Worm (Caenorhabditis elegans): ENCODE measurements around the gene fbxb-31.

The fbxb-31 gene

DNA sequence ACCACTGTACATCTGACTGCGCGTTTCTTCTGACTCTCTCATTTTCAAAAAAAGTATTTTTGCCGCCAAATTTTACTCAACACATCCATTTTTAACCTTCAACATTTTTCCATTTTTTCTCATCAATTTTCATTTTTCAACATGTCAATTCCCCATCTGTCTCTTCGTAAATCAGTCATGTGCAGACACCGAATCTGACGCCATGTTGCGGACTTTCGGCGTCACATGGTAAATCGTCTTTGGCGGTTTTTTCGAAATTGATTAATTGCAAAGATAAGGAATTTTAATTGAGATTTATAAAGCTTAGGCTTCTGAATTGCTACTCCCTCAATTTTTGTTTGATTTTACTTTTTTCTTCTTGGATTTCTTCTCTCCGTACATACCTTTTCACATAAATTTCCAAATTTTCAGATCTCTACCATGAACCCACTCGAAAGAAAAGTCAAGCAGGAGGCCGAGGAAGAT lies 43.7 kb upstream of the fbxb-31 start, which contains the start of gene F19B10.1 (continued):
- peak; percentile 88 to 98 for TF ChIP-seq lin-35 (GFP tag; optimal IDR thresholded peaks at IDR 0.05)
- TF ChIP-seq fos-1 (tag; optimal IDR thresholded peaks at IDR 0.05) = no peak
- peak; percentile 74 to 94 for TF ChIP-seq efl-1 (optimal IDR thresholded peaks at IDR 0.05)
- peak; percentile 93 to 99 for TF ChIP-seq efl-1 (GFP tag; optimal IDR thresholded peaks at IDR 0.05 in 1 of 2)
- no peak for TF ChIP-seq fkh-8 (tag; optimal IDR thresholded peaks at IDR 0.05)
- peak; percentile 72 for TF ChIP-seq lin-13 (GFP tag; optimal IDR thresholded peaks at IDR 0.05)
- TF ChIP-seq ces-1 (GFP tag; optimal IDR thresholded peaks at IDR 0.05) = no peak
- TF ChIP-seq xbp-1 (tag; optimal IDR thresholded peaks at IDR 0.05) = peak; percentile 68
- TF ChIP-seq nhr-90 (tag; optimal IDR thresholded peaks at IDR 0.05; ENCODE audit: poor library complexity) = peak; percentile 82
- TF ChIP-seq snpc-4 (tag; optimal IDR thresholded peaks at IDR 0.05) = peak; percentile 68
- TF ChIP-seq irx-1 (tag; optimal IDR thresholded peaks at IDR 0.05) = peak; percentile 59
- no peak for TF ChIP-seq C34B4.2 (tag; optimal IDR thresholded peaks at IDR 0.05)
- TF ChIP-seq aha-1 (tag; optimal IDR thresholded peaks at IDR 0.05) = no peak
- no peak for TF ChIP-seq ama-1 (optimal IDR thresholded peaks at IDR 0.05)
- TF ChIP-seq ceh-63 (GFP tag; optimal IDR thresholded peaks at IDR 0.05) = no peak
- TF ChIP-seq ztf-4 (tag; optimal IDR thresholded peaks at IDR 0.05) = no peak
- peak; percentile 68 for TF ChIP-seq lir-3 (tag; optimal IDR thresholded peaks at IDR 0.05; ENCODE audit: poor library complexity)
- TF ChIP-seq unc-86 (tag; optimal IDR thresholded peaks at IDR 0.05) = peak; percentile 15
- no peak for TF ChIP-seq nhr-12 (tag; optimal IDR thresholded peaks at IDR 0.05)
- TF ChIP-seq zag-1 (tag; optimal IDR thresholded peaks at IDR 0.05) = no peak
- no peak for TF ChIP-seq nhr-28 (tag; optimal IDR thresholded peaks at IDR 0.05)
- TF ChIP-seq nhr-11 (tag; optimal IDR thresholded peaks at IDR 0.05) = no peak
- peak; percentile 35 for TF ChIP-seq aly-2 (tag; optimal IDR thresholded peaks at IDR 0.05)
- TF ChIP-seq pag-3 (tag; optimal IDR thresholded peaks at IDR 0.05; ENCODE audit: borderline replicate concordance, insufficient read depth) = peak; percentile 20
- TF ChIP-seq C04F5.9 (tag; optimal IDR thresholded peaks at IDR 0.05) = peak; percentile 60
- peak; percentile 67 for TF ChIP-seq skn-1 (tag; optimal IDR thresholded peaks at IDR 0.05)
- peak; percentile 86 to 87 for TF ChIP-seq lsy-2 (tag; optimal IDR thresholded peaks at IDR 0.05)
- TF ChIP-seq sptf-1 (tag; optimal IDR thresholded peaks at IDR 0.05) = no peak
- peak; percentile 85 for TF ChIP-seq nhr-71 (tag; optimal IDR thresholded peaks at IDR 0.05)
- no peak for TF ChIP-seq mef-2 (tag; optimal IDR thresholded peaks at IDR 0.05)
- TF ChIP-seq nhr-237 (tag; optimal IDR thresholded peaks at IDR 0.05) = no peak
- no peak for TF ChIP-seq fkh-4 (tag; optimal IDR thresholded peaks at IDR 0.05; ENCODE audit: borderline replicate concordance)
- TF ChIP-seq unc-130 (tag; optimal IDR thresholded peaks at IDR 0.05) = peak; percentile 94
- peak; percentile 60 for TF ChIP-seq dsc-1 (tag; optimal IDR thresholded peaks at IDR 0.05)
- no peak for TF ChIP-seq efl-3 (GFP tag; optimal IDR thresholded peaks at IDR 0.05)
- TF ChIP-seq fkh-10 (GFP tag; optimal IDR thresholded peaks at IDR 0.05) = no peak
- peak; percentile 65 for TF ChIP-seq swsn-7 (tag; optimal IDR thresholded peaks at IDR 0.05)
- no peak for TF ChIP-seq sup-37 (GFP tag; optimal IDR thresholded peaks at IDR 0.05)
- TF ChIP-seq grh-1 (GFP tag; IDR thresholded peaks at IDR 0.05) = 0 out of 2 replicates have a peak, but pooled peaks have one; percentile 20
- TF ChIP-seq F16B12.6 (tag; optimal IDR thresholded peaks at IDR 0.05) = peak; percentile 97
- peak; percentile 49 for TF ChIP-seq vab-15 (tag; optimal IDR thresholded peaks at IDR 0.05)
- no peak for TF ChIP-seq nhr-76 (tag; optimal IDR thresholded peaks at IDR 0.05)
- no peak for TF ChIP-seq hlh-17 (GFP tag; optimal IDR thresholded peaks at IDR 0.05; ENCODE audit: borderline replicate concordance)

DNA sequence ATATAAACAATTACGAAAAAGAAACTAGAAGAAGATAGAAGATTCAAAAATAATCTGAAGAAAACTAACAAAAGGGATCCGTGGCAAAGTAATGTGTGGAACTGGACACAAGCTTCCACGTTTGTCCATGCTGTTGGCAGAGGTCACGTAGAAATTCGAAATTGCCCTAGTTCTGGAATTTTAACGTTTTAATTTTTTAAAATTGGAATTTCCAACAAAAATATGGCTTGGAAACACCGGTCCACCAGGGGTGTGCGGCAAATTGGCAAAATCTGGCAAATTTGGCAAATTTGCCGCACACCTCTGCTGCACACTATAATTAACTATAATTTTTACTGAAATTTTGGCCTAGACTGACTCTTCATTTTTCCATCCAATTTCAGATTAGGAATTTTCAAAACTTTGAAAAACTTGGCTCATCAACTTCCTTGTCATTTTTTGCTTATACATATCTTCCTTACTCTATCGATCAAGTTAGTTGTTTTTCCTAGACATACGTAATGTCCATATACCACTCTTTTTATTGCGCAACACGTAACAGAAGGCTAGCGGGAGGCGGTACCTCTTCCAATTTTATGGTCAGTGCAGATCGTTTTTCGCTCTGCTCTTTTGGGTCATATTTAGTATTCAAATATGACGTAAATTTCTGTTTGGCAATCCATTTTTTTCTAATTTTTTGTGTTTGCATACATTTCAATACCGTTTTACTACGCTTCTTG lies 42.4 kb upstream of the fbxb-31 start, which contains the start of gene F19B10.10:
TSS of gene F19B10.10 (minus strand) at position 51 of the 719 bp plus-strand sequence.
- TF ChIP-seq lin-39 (tag; optimal IDR thresholded peaks at IDR 0.05) = no peak
- TF ChIP-seq fkh-10 (GFP tag; optimal IDR thresholded peaks at IDR 0.05) = no peak
- TF ChIP-seq nhr-90 (tag; optimal IDR thresholded peaks at IDR 0.05; ENCODE audit: poor library complexity) = no peak
- no peak for TF ChIP-seq zip-4 (GFP tag; optimal IDR thresholded peaks at IDR 0.05)
